Worm (Caenorhabditis elegans) whole organism, late embryonic: ENCODE results near the gene Y54F10AR.1.
A peak's percentile ranks its signal among the peaks of the same experiment; 100 is the strongest.

Source experiments
- K09A11.1 ChIP-seq: sonication (generic microtip); optimal IDR thresholded peaks from 2 replicates; lab custom pipeline; 2017; ENCODE audit warnings: antibody characterized with exemption, mild to moderate bottlenecking, missing genetic modification characterization, missing compliant biosample characterization; ENCODE audit not compliant: insufficient read depth
- ceh-14 ChIP-seq: sonication (generic microtip); optimal IDR thresholded peaks from 2 replicates; lab custom pipeline; 2016; ENCODE audit warnings: missing genotype, missing genetic modification characterization, missing compliant biosample characterization
- ceh-18 ChIP-seq: sonication (generic microtip); optimal IDR thresholded peaks from 2 replicates; lab custom pipeline; 2016; ENCODE audit warnings: missing genetic modification characterization, missing compliant biosample characterization
- ceh-19 ChIP-seq: fragments of 200-800 bp; sonication (Bioruptor generic); optimal IDR thresholded peaks from 2 replicates; lab custom pipeline; 2018; ENCODE audit warnings: mild to moderate bottlenecking, missing genetic modification characterization, missing compliant biosample characterization
- ceh-2 ChIP-seq: sonication (generic microtip); optimal IDR thresholded peaks from 2 replicates; lab custom pipeline; 2016; ENCODE audit warnings: missing genotype, missing genetic modification characterization, missing compliant biosample characterization
- ceh-31 ChIP-seq: sonication (generic microtip); optimal IDR thresholded peaks from 2 replicates; lab custom pipeline; 2016; ENCODE audit warnings: missing genetic modification characterization, missing compliant biosample characterization
- ceh-34 ChIP-seq: sonication (generic microtip); optimal IDR thresholded peaks from 2 replicates; lab custom pipeline; 2016; ENCODE audit warnings: mild to moderate bottlenecking, missing genetic modification characterization, missing compliant biosample characterization
- ceh-48 ChIP-seq: sonication (generic microtip); optimal IDR thresholded peaks from 2 replicates; lab custom pipeline; 2016; ENCODE audit warnings: missing genetic modification characterization, inconsistent platforms, missing compliant biosample characterization
- ceh-6 ChIP-seq: fragments of 200-800 bp; sonication (Bioruptor generic); optimal IDR thresholded peaks from 2 replicates; lab custom pipeline; 2018; ENCODE audit warnings: mild to moderate bottlenecking, missing genetic modification characterization, missing compliant biosample characterization
- ceh-9 ChIP-seq: sonication (generic microtip); optimal IDR thresholded peaks from 2 replicates; lab custom pipeline; 2016; ENCODE audit warnings: mild to moderate bottlenecking, missing genetic modification characterization, inconsistent platforms, missing compliant biosample characterization
- dmd-4 ChIP-seq: sonication (generic microtip); optimal IDR thresholded peaks from 2 replicates; lab custom pipeline; 2016; ENCODE audit warnings: borderline replicate concordance, missing genetic modification characterization, missing compliant biosample characterization
- dve-1 ChIP-seq: sonication (generic microtip); optimal IDR thresholded peaks from 2 replicates; lab custom pipeline; 2017; ENCODE audit warnings: antibody characterized with exemption, mild to moderate bottlenecking, missing genetic modification characterization, missing compliant biosample characterization
- elt-2 ChIP-seq: sonication (generic microtip); optimal IDR thresholded peaks from 2 replicates; lab custom pipeline; 2016; ENCODE audit warnings: missing genetic modification reagents, missing genetic modification characterization, missing compliant biosample characterization
- ets-4 ChIP-seq: sonication (generic microtip); optimal IDR thresholded peaks from 2 replicates; lab custom pipeline; 2016; ENCODE audit warnings: missing genetic modification characterization, missing compliant biosample characterization
- hlh-13 ChIP-seq: fragments of 200-800 bp; sonication (Bioruptor generic); optimal IDR thresholded peaks from 2 replicates; lab custom pipeline; 2018; ENCODE audit warnings: mild to moderate bottlenecking, missing genetic modification characterization, missing compliant biosample characterization
- hlh-30 ChIP-seq: sonication (generic microtip); optimal IDR thresholded peaks from 2 replicates; lab custom pipeline; 2017; ENCODE audit warnings: antibody characterized with exemption, missing genetic modification characterization, missing compliant biosample characterization; ENCODE audit not compliant: insufficient read depth
- nfya-1 ChIP-seq: sonication (generic microtip); optimal IDR thresholded peaks from 2 replicates; lab custom pipeline; 2017; ENCODE audit warnings: missing genetic modification characterization, mild to moderate bottlenecking, missing compliant biosample characterization, antibody characterized with exemption, moderate library complexity
- nhr-232 ChIP-seq: sonication (generic microtip); optimal IDR thresholded peaks from 2 replicates; lab custom pipeline; 2016; ENCODE audit warnings: missing genetic modification characterization, missing compliant biosample characterization
- npax-4 ChIP-seq: sonication (generic microtip); optimal IDR thresholded peaks from 2 replicates; lab custom pipeline; 2016; ENCODE audit warnings: missing genetic modification characterization, missing compliant biosample characterization
- odd-2 ChIP-seq: sonication (generic microtip); optimal IDR thresholded peaks from 2 replicates; lab custom pipeline; 2017; ENCODE audit warnings: antibody characterized with exemption, mild to moderate bottlenecking, missing genetic modification characterization, missing compliant biosample characterization
- pax-1 ChIP-seq: fragments of 150-350 bp; optimal IDR thresholded peaks from 2 replicates; lab custom pipeline; 2014; ENCODE audit warnings: missing biosample characterization, missing genetic modification characterization
- pros-1 ChIP-seq: fragments of 150-350 bp; optimal IDR thresholded peaks from 2 replicates; lab custom pipeline; 2014; ENCODE audit warnings: missing biosample characterization, missing genetic modification reagents, missing genetic modification characterization
- sox-2 ChIP-seq: fragments of 200-800 bp; sonication (Bioruptor generic); IDR thresholded peaks from 2 replicates; pipeline ENCODE4 v1.3.6; 2022; ENCODE audit warnings: missing genetic modification reagents, missing genetic modification characterization, missing compliant biosample characterization
- tbx-2 ChIP-seq: sonication (generic microtip); optimal IDR thresholded peaks from 2 replicates; lab custom pipeline; 2016; ENCODE audit warnings: missing genetic modification characterization, missing compliant biosample characterization
- unc-42 ChIP-seq: sonication (generic microtip); optimal IDR thresholded peaks from 2 replicates; lab custom pipeline; 2016; ENCODE audit warnings: missing genotype, missing genetic modification characterization, missing compliant biosample characterization
- unc-55 ChIP-seq: sonication (generic microtip); optimal IDR thresholded peaks from 2 replicates; lab custom pipeline; 2017; ENCODE audit warnings: missing biosample characterization, missing genetic modification reagents, missing genetic modification characterization

Gene Y54F10AR.1

ce11 chrIII:2530313-2530712, 45.2 kb downstream of the Y54F10AR.1 start, which contains the start of gene cone-1:
TSS of gene cone-1 (plus strand) at chrIII:2530613.
- TF ChIP-seq hlh-30 (tag; lab: Kevin White, UChicago) = no peak
- TF ChIP-seq sox-2 = no peak
- no peak for TF ChIP-seq npax-4 (tag; lab: Kevin White, UChicago)
- no peak for TF ChIP-seq ceh-6

ce11 chrIII:2528621-2529113, 46.8 kb downstream of the Y54F10AR.1 start, which contains the start of the genes Y54F10AM.15, rbc-2 and ndua-8:
TSS of gene Y54F10AM.15 (minus strand) at chrIII:2528679.
TSS of gene rbc-2 (minus strand) at chrIII:2528689.
TSS of gene ndua-8 (plus strand) at chrIII:2529063.
- TF ChIP-seq pros-1 (tag; lab: Kevin White, UChicago) = peak; percentile 8
- no peak for TF ChIP-seq ceh-19 (GFP tag; lab: Kevin White, UChicago)
- TF ChIP-seq ceh-14 (tag; lab: Kevin White, UChicago) = peak; percentile 10
- TF ChIP-seq ceh-31 (tag; lab: Kevin White, UChicago) = peak; percentile 73
- TF ChIP-seq odd-2 (tag; lab: Kevin White, UChicago) = no peak
- peak; percentile 50 for TF ChIP-seq dve-1 (tag; lab: Kevin White, UChicago)
- TF ChIP-seq unc-42 = peak; percentile 23
- no peak for TF ChIP-seq dmd-4 (tag; lab: Kevin White, UChicago)
- TF ChIP-seq hlh-30 (tag; lab: Kevin White, UChicago) = peak; percentile 48
- TF ChIP-seq ets-4 (tag; lab: Kevin White, UChicago) = peak; percentile 28
- TF ChIP-seq K09A11.1 (tag; lab: Kevin White, UChicago) = peak; percentile 63
- no peak for TF ChIP-seq hlh-13 (GFP tag; lab: Kevin White, UChicago)
- peak; percentile 18 for TF ChIP-seq ceh-18 (tag; lab: Kevin White, UChicago)
- TF ChIP-seq nfya-1 (tag; lab: Kevin White, UChicago) = peak; percentile 82
- no peak for TF ChIP-seq nhr-232 (tag; lab: Kevin White, UChicago)
- TF ChIP-seq unc-55 (GFP tag; lab: Kevin White, UChicago) = peak; percentile 48
- TF ChIP-seq tbx-2 = peak; percentile 18
- TF ChIP-seq ceh-2 (tag; lab: Kevin White, UChicago) = peak; percentile 24
- peak; percentile 22 for TF ChIP-seq ceh-48 (tag; lab: Kevin White, UChicago)
- TF ChIP-seq elt-2 (tag; lab: Kevin White, UChicago) = peak; percentile 35
- peak; percentile 59 for TF ChIP-seq pax-1
- no peak for TF ChIP-seq ceh-9
- TF ChIP-seq ceh-34 (tag; lab: Kevin White, UChicago) = peak; percentile 17
